Worm (Caenorhabditis elegans) whole organism, L4 larva: ENCODE results near the gene srbc-44.

ENCODE experiments used
- F44E2.7 ChIP-seq: fragments of 200-800 bp; sonication (Bioruptor generic); IDR thresholded peaks from 2 replicates; pipeline ENCODE4 v2.1.2; 2022; ENCODE audit warnings: missing genetic modification characterization, missing compliant biosample characterization
- Y75B8A.6 ChIP-seq: fragments of 200-800 bp; sonication (Bioruptor generic); IDR thresholded peaks from 2 replicates; pipeline ENCODE4 v1.3.6; 2022; ENCODE audit warnings: missing genetic modification reagents, missing genetic modification characterization, missing compliant biosample characterization
- ZK546.5 ChIP-seq, 2 experiments: sonication (generic microtip); optimal IDR thresholded peaks; 2 replicates each; lab custom pipeline; 2017; ENCODE audit warnings: missing biosample characterization in 2 of 2, missing genetic modification characterization in 2 of 2
- aha-1 ChIP-seq: fragments of 150-350 bp; peaks from one replicate; lab custom pipeline; 2014; ENCODE audit warnings: missing biosample characterization, missing genetic modification characterization
- aly-2 ChIP-seq: sonication (generic microtip); optimal IDR thresholded peaks from 2 replicates; lab custom pipeline; 2018; ENCODE audit warnings: missing biosample characterization, missing genetic modification characterization
- ama-1 ChIP-seq: fragments of 150-350 bp; optimal IDR thresholded peaks from 2 replicates; lab custom pipeline; 2014; ENCODE audit warnings: inconsistent platforms, mixed read lengths
- ceh-62 ChIP-seq: sonication (generic microtip); optimal IDR thresholded peaks from 2 replicates; lab custom pipeline; 2017; ENCODE audit warnings: missing biosample characterization, missing genetic modification characterization
- ces-1 ChIP-seq: fragments of 150-350 bp; sonication (generic microtip); optimal IDR thresholded peaks from 4 replicates; lab custom pipeline; 2014; ENCODE audit warnings: missing biosample characterization, missing genetic modification reagents, missing genetic modification characterization
- cey-2 ChIP-seq: sonication (generic microtip); optimal IDR thresholded peaks from 3 replicates; lab custom pipeline; 2017; ENCODE audit warnings: missing genetic modification characterization, mild to moderate bottlenecking, missing compliant biosample characterization, antibody characterized with exemption, borderline replicate concordance; ENCODE audit not compliant: insufficient read depth
- ctbp-1 ChIP-seq: fragments of 200-800 bp; sonication (Bioruptor generic); IDR thresholded peaks from 2 replicates; pipeline ENCODE4 v1.3.6; 2022; ENCODE audit warnings: missing genetic modification reagents, missing genetic modification characterization, missing compliant biosample characterization
- daf-12 ChIP-seq: fragments of 150-350 bp; optimal IDR thresholded peaks from 2 replicates; lab custom pipeline; 2014; ENCODE audit warnings: missing biosample characterization, missing genetic modification reagents, missing genetic modification characterization
- daf-16 ChIP-seq, 3 experiments: sonication (generic microtip); optimal IDR thresholded peaks; 2 replicates each; lab custom pipeline; 2016 to 2017; ENCODE audit warnings: missing genetic modification characterization in 3 of 3, missing genetic modification reagents in 3 of 3, mild to moderate bottlenecking in 2 of 3, missing compliant biosample characterization in 2 of 3, missing biosample characterization in 1 of 3, moderate library complexity in 1 of 3
- dmd-6 ChIP-seq: fragments of 200-800 bp; sonication (Bioruptor generic); IDR thresholded peaks from 2 replicates; pipeline ENCODE4 v1.3.6; 2022; ENCODE audit warnings: missing genetic modification reagents, missing genetic modification characterization, missing compliant biosample characterization
- dmd-9 ChIP-seq: fragments of 200-800 bp; sonication (Bioruptor generic); IDR thresholded peaks from 2 replicates; pipeline ENCODE4 v1.3.6; 2022; ENCODE audit warnings: missing genetic modification reagents, missing genetic modification characterization, missing compliant biosample characterization
- dpl-1 ChIP-seq: fragments of 150-350 bp; optimal IDR thresholded peaks from 2 replicates; lab custom pipeline; 2014; ENCODE audit warnings: missing biosample characterization, missing genetic modification reagents, missing genetic modification characterization
- duxl-1 ChIP-seq: sonication (generic microtip); optimal IDR thresholded peaks from 2 replicates; lab custom pipeline; 2016; ENCODE audit warnings: mild to moderate bottlenecking, missing genetic modification characterization, moderate library complexity, missing compliant biosample characterization; ENCODE audit not compliant: poor library complexity
- dve-1 ChIP-seq: sonication (generic microtip); optimal IDR thresholded peaks from 2 replicates; lab custom pipeline; 2017; ENCODE audit warnings: antibody characterized with exemption, mild to moderate bottlenecking, missing genetic modification characterization, missing compliant biosample characterization; ENCODE audit not compliant: insufficient read depth
- fkh-10 ChIP-seq: fragments of 150-350 bp; optimal IDR thresholded peaks from 2 replicates; lab custom pipeline; 2014; ENCODE audit warnings: missing biosample characterization, missing genetic modification reagents, missing genetic modification characterization
- hlh-11 ChIP-seq: fragments of 200-800 bp; sonication (Bioruptor generic); optimal IDR thresholded peaks from 2 replicates; lab custom pipeline; 2018; ENCODE audit warnings: mild to moderate bottlenecking, missing genetic modification characterization, missing compliant biosample characterization
- hlh-30 ChIP-seq: sonication (generic microtip); optimal IDR thresholded peaks from 2 replicates; lab custom pipeline; 2017; ENCODE audit warnings: antibody characterized with exemption, mild to moderate bottlenecking, missing genetic modification characterization, missing compliant biosample characterization; ENCODE audit not compliant: insufficient read depth
- lim-7 ChIP-seq: fragments of 200-800 bp; sonication (Bioruptor generic); IDR thresholded peaks from 2 replicates; pipeline ENCODE4 v1.3.6; 2022; ENCODE audit warnings: missing genetic modification characterization, missing compliant biosample characterization
- lin-29 ChIP-seq: fragments of 200-800 bp; sonication (Bioruptor generic); IDR thresholded peaks from 2 replicates; pipeline ENCODE4 v1.3.6; 2022; ENCODE audit warnings: missing genetic modification reagents, missing genetic modification characterization, missing compliant biosample characterization
- lir-3 ChIP-seq: sonication (generic microtip); optimal IDR thresholded peaks from 2 replicates; lab custom pipeline; 2016; ENCODE audit warnings: mild to moderate bottlenecking, missing genetic modification characterization, missing compliant biosample characterization
- lsy-2 ChIP-seq, 2 experiments: fragments of 150-350 bp in 1 of 2; sonication (generic microtip) in 1 of 2; optimal IDR thresholded peaks; 2 replicates each; lab custom pipeline; 2014 to 2017; ENCODE audit warnings: missing biosample characterization in 2 of 2, missing genetic modification characterization in 2 of 2
- madf-5 ChIP-seq, 2 experiments: fragments of 200-800 bp; sonication (Bioruptor generic); IDR thresholded peaks; 2 replicates each; pipeline ENCODE4 v1.3.6; 2022; ENCODE audit warnings: missing compliant biosample characterization in 2 of 2, missing genetic modification characterization in 2 of 2
- mep-1 ChIP-seq: fragments of 150-350 bp; sonication (generic microtip); optimal IDR thresholded peaks from 3 replicates; lab custom pipeline; 2014; ENCODE audit warnings: missing biosample characterization, missing genetic modification characterization
- mxl-2 ChIP-seq: fragments of 200-800 bp; sonication (Bioruptor generic); conservative IDR thresholded peaks from 2 replicates; pipeline ENCODE4 v1.3.6; 2022; ENCODE audit warnings: missing genetic modification reagents, missing genetic modification characterization, missing compliant biosample characterization
- nhr-102 ChIP-seq: sonication (generic microtip); optimal IDR thresholded peaks from 2 replicates; lab custom pipeline; 2016; ENCODE audit warnings: mild to moderate bottlenecking, missing genetic modification characterization, moderate library complexity, missing compliant biosample characterization
- nhr-11 ChIP-seq: fragments of 150-350 bp; optimal IDR thresholded peaks from 2 replicates; lab custom pipeline; 2014; ENCODE audit warnings: missing biosample characterization, missing genetic modification characterization
- nhr-111 ChIP-seq: fragments of 200-800 bp; sonication (Bioruptor generic); optimal IDR thresholded peaks from 2 replicates; lab custom pipeline; 2018; ENCODE audit warnings: mild to moderate bottlenecking, missing genetic modification characterization, missing compliant biosample characterization
- nhr-28 ChIP-seq: fragments of 150-350 bp; optimal IDR thresholded peaks from 2 replicates; lab custom pipeline; 2014; ENCODE audit warnings: missing biosample characterization, missing genetic modification characterization
- nhr-6 ChIP-seq: fragments of 150-350 bp; optimal IDR thresholded peaks from 2 replicates; lab custom pipeline; 2014; ENCODE audit warnings: missing biosample characterization, missing genetic modification characterization
- nhr-76 ChIP-seq: fragments of 150-350 bp; optimal IDR thresholded peaks from 2 replicates; lab custom pipeline; 2014; ENCODE audit warnings: missing biosample characterization, missing genetic modification characterization
- php-3 ChIP-seq: fragments of 200-800 bp; sonication (Bioruptor generic); IDR thresholded peaks from 2 replicates; pipeline ENCODE4 v1.3.6; 2022; ENCODE audit warnings: missing genetic modification reagents, missing genetic modification characterization, missing compliant biosample characterization
- pqm-1 ChIP-seq: sonication (generic microtip); optimal IDR thresholded peaks from 2 replicates; lab custom pipeline; 2017; ENCODE audit warnings: missing biosample characterization, missing genetic modification characterization
- saeg-2 ChIP-seq: fragments of 200-800 bp; sonication (Bioruptor generic); IDR thresholded peaks from 2 replicates; pipeline ENCODE4 v1.3.6; 2022; ENCODE audit warnings: missing genetic modification reagents, missing genetic modification characterization, missing compliant biosample characterization
- sdz-12 ChIP-seq: fragments of 200-800 bp; sonication (Bioruptor generic); optimal IDR thresholded peaks from 2 replicates; lab custom pipeline; 2018; ENCODE audit warnings: mild to moderate bottlenecking, missing genetic modification characterization, missing compliant biosample characterization
- snpc-1.2 ChIP-seq: fragments of 200-800 bp; sonication (Bioruptor generic); IDR thresholded peaks from 2 replicates; pipeline ENCODE4 v1.3.6; 2022; ENCODE audit warnings: missing genetic modification reagents, missing genetic modification characterization, missing compliant biosample characterization
- spr-3 ChIP-seq: fragments of 200-800 bp; sonication (Bioruptor generic); optimal IDR thresholded peaks from 2 replicates; lab custom pipeline; 2018; ENCODE audit warnings: mild to moderate bottlenecking, missing genetic modification characterization, missing compliant biosample characterization
- tra-1 ChIP-seq: fragments of 200-800 bp; sonication (Bioruptor generic); IDR thresholded peaks from 2 replicates; pipeline ENCODE4 v1.3.6; 2022; ENCODE audit warnings: missing genetic modification reagents, missing genetic modification characterization, missing compliant biosample characterization
- unc-39 ChIP-seq: sonication (generic microtip); optimal IDR thresholded peaks from 2 replicates; lab custom pipeline; 2017; ENCODE audit warnings: missing biosample characterization, missing genetic modification characterization
- zag-1 ChIP-seq: fragments of 150-350 bp; optimal IDR thresholded peaks from 2 replicates; lab custom pipeline; 2014; ENCODE audit warnings: missing biosample characterization, missing genetic modification characterization
- zip-11 ChIP-seq: fragments of 200-800 bp; sonication (Bioruptor generic); IDR thresholded peaks from 2 replicates; pipeline ENCODE4 v1.3.6; 2022; ENCODE audit warnings: missing genetic modification characterization, missing compliant biosample characterization
- ztf-11 ChIP-seq: fragments of 150-350 bp; optimal IDR thresholded peaks from 2 replicates; lab custom pipeline; 2014; ENCODE audit warnings: missing biosample characterization, missing genetic modification characterization

The srbc-44 gene

ce11 chrV:12747856-12748255 lies 40.5 kb downstream of the srbc-44 start, which contains the start of gene C15C8.5:
TSS of gene C15C8.5 (plus strand) at chrV:12748007.
- peak; percentile 97 for TF ChIP-seq fkh-10 (GFP tag; lab: Kevin White, UChicago)
- no peak for TF ChIP-seq daf-16 (GFP tag; optimal IDR thresholded peaks at IDR 0.05; lab: Kevin White, UChicago)
- TF ChIP-seq daf-16 (tag; optimal IDR thresholded peaks at IDR 0.05; lab: Kevin White, UChicago), result no peak
- peak; percentile 91 for TF ChIP-seq ces-1 (GFP tag; lab: Kevin White, UChicago)

ce11 chrV:12747431-12747830 lies 40.9 kb downstream of the srbc-44 start, which contains the start of gene C15C8.4:
TSS of gene C15C8.4 (minus strand) at chrV:12747463.
- TF ChIP-seq nhr-6 (peak; percentile 54), ztf-11 (tag; lab: Kevin White, UChicago) (no peak), zag-1 (tag; lab: Kevin White, UChicago) (no peak), nhr-76 (tag; lab: Kevin White, UChicago) (no peak), dpl-1 (GFP tag; lab: Kevin White, UChicago) (peak; percentile 17), Y75B8A.6 (no peak), dve-1 (tag; lab: Kevin White, UChicago) (no peak)

ce11 chrV:12744979-12745378 lies 43.4 kb downstream of the srbc-44 start, which contains the start of gene C15C8.7:
TSS of gene C15C8.7 (minus strand) at chrV:12745050.
- TF ChIP-seq tra-1 (no peak), nhr-28 (peak; percentile 37), dmd-6 (GFP tag; lab: Robert Waterston, UW) (peak; percentile 46; the same call in 1 of the 2 replicates), hlh-11 (tag; lab: Kevin White, UChicago) (peak; percentile 50), ctbp-1 (GFP tag; lab: Robert Waterston, UW) (no peak), aha-1 (tag; lab: Kevin White, UChicago) (peak; percentile 77), ama-1 (lab: Kevin White, UChicago) (peak; percentile 9), pqm-1 (peak; percentile 84), lsy-2 (tag; optimal IDR thresholded peaks at IDR 0.05; lab: Kevin White, UChicago) (no peak), php-3 (0 out of 2 replicates have a peak, but pooled peaks have one; percentile 28), mep-1 (tag; lab: Kevin White, UChicago) (peak; percentile 1), zip-11 (GFP tag; lab: Robert Waterston, UW) (no peak), ces-1 (GFP tag; lab: Kevin White, UChicago) (no peak), saeg-2 (no peak), dve-1 (tag; lab: Kevin White, UChicago) (peak; percentile 58), snpc-1.2 (GFP tag; lab: Robert Waterston, UW) (no peak), daf-16 (GFP tag; optimal IDR thresholded peaks at IDR 0.05; lab: Kevin White, UChicago) (no peak), daf-16 (tag; optimal IDR thresholded peaks at IDR 0.05; lab: Kevin White, UChicago) (peak; percentile 51), nhr-11 (tag; lab: Kevin White, UChicago) (no peak)

- TF ChIP-seq lir-3 (tag; lab: Kevin White, UChicago), result no peak
- no peak for TF ChIP-seq spr-3 (GFP tag; lab: Kevin White, UChicago)
- no peak for TF ChIP-seq ztf-11 (tag; lab: Kevin White, UChicago)
- TF ChIP-seq nhr-11 (tag; lab: Kevin White, UChicago), result no peak
- no peak for TF ChIP-seq snpc-1.2 (GFP tag; lab: Robert Waterston, UW)
- no peak for TF ChIP-seq cey-2
- TF ChIP-seq hlh-30 (tag; lab: Kevin White, UChicago), result no peak
- no peak for TF ChIP-seq nhr-111 (GFP tag; lab: Kevin White, UChicago)
- TF ChIP-seq madf-5 (GFP tag; IDR thresholded peaks at IDR 0.05; lab: Robert Waterston, UW), result no peak
- TF ChIP-seq F44E2.7, result no peak
- TF ChIP-seq duxl-1 (tag; lab: Kevin White, UChicago), result peak; percentile 62
- no peak for TF ChIP-seq ceh-62
- no peak for TF ChIP-seq daf-12 (tag; lab: Kevin White, UChicago)
- no peak for TF ChIP-seq mxl-2 (GFP tag; lab: Robert Waterston, UW)
- peak; percentile 49 for TF ChIP-seq nhr-102 (tag; lab: Kevin White, UChicago)
- TF ChIP-seq aly-2, result no peak
- TF ChIP-seq unc-39 (tag; lab: Kevin White, UChicago), result no peak
- TF ChIP-seq lim-7, result no peak
- TF ChIP-seq dmd-9 (GFP tag; lab: Robert Waterston, UW), result no peak
- no peak for TF ChIP-seq sdz-12 (GFP tag; lab: Kevin White, UChicago)
- no peak for TF ChIP-seq tra-1
- TF ChIP-seq lin-29, result no peak
- TF ChIP-seq ZK546.5 (tag; optimal IDR thresholded peaks at IDR 0.05; lab: Kevin White, UChicago), result no peak
Observed at ce11 chrV:12743778-12744502, 44.4 kb downstream of the srbc-44 start.
